Fruit fly (Drosophila melanogaster): ENCODE results near the gene sima.

Gene sima

dm6 chr3R:30098229-30098628, 40.1 kb downstream of the sima start:
- TF ChIP-seq CG34367 (tag; optimal IDR thresholded peaks at IDR 0.05) (no peak), CG9948 (tag; optimal IDR thresholded peaks at IDR 0.05) (no peak), Snoo (tag; optimal IDR thresholded peaks at IDR 0.05) (no peak), CG17806 (tag; optimal IDR thresholded peaks at IDR 0.05) (no peak), fd96Ca (GFP tag; IDR thresholded peaks at IDR 0.05) (no peak), CG4496 (GFP tag; IDR thresholded peaks at IDR 0.05) (no peak)

- no peak for TF ChIP-seq D1 (tag; optimal IDR thresholded peaks at IDR 0.05)
- TF ChIP-seq CG34367 (tag; optimal IDR thresholded peaks at IDR 0.05): no peak
- peak; percentile 44 for TF ChIP-seq Pif1B (GFP tag; optimal IDR thresholded peaks at IDR 0.05)
- no peak for TF ChIP-seq CG10348 (GFP tag; IDR thresholded peaks at IDR 0.05)
- peak; percentile 82; the same call in 1 of the 2 replicates for TF ChIP-seq Ets98B (GFP tag; IDR thresholded peaks at IDR 0.05)
- no peak for TF ChIP-seq Pif1A (GFP tag; optimal IDR thresholded peaks at IDR 0.05)
- no peak for TF ChIP-seq rn (GFP tag; IDR thresholded peaks at IDR 0.05)
- peak; percentile 78 for TF ChIP-seq CG12605 (GFP tag; IDR thresholded peaks at IDR 0.05)
- TF ChIP-seq gl (tag; optimal IDR thresholded peaks at IDR 0.05): no peak
- TF ChIP-seq CG32121 (GFP tag; IDR thresholded peaks at IDR 0.05): peak; percentile 50; the same call in 1 of the 2 replicates
- TF ChIP-seq Snoo (tag; optimal IDR thresholded peaks at IDR 0.05): peak; percentile 47
- peak; percentile 47 for TF ChIP-seq CG13204 (GFP tag; optimal IDR thresholded peaks at IDR 0.05)
- peak; percentile 17 for TF ChIP-seq EcR (GFP tag; optimal IDR thresholded peaks at IDR 0.05)
- TF ChIP-seq CG14655 (GFP tag; optimal IDR thresholded peaks at IDR 0.05): no peak
- TF ChIP-seq CG8301 (tag; optimal IDR thresholded peaks at IDR 0.05): no peak
- peak; percentile 89 for TF ChIP-seq CG4496 (GFP tag; IDR thresholded peaks at IDR 0.05)
- peak; percentile 71 for TF ChIP-seq fd96Ca (GFP tag; IDR thresholded peaks at IDR 0.05)
Observed at dm6 chr3R:30099341-30099871, 41.3 kb downstream of the sima start.

dm6 chr3R:30100325-30100975, 42.3 kb downstream of the sima start:
- TF ChIP-seq CG13204 (GFP tag; optimal IDR thresholded peaks at IDR 0.05): peak; percentile 36
- peak; percentile 12; the same call in 1 of the 2 replicates for TF ChIP-seq CG32121 (GFP tag; IDR thresholded peaks at IDR 0.05)
- peak; percentile 26; the same call in 1 of the 3 replicates for TF ChIP-seq fd96Ca (GFP tag; IDR thresholded peaks at IDR 0.05)
- TF ChIP-seq rn (GFP tag; IDR thresholded peaks at IDR 0.05): 0 out of 2 replicates have a peak, but pooled peaks have one; percentile 30
- TF ChIP-seq gl (tag; optimal IDR thresholded peaks at IDR 0.05): peak; percentile 2
- peak; percentile 9; the same call in 1 of the 3 replicates for TF ChIP-seq CG4496 (GFP tag; IDR thresholded peaks at IDR 0.05)
- no peak for TF ChIP-seq CG14655 (GFP tag; optimal IDR thresholded peaks at IDR 0.05)
- no peak for TF ChIP-seq Pif1A (GFP tag; optimal IDR thresholded peaks at IDR 0.05)
- no peak for TF ChIP-seq CG15710 (tag; optimal IDR thresholded peaks at IDR 0.05)
- TF ChIP-seq CG10348 (GFP tag; IDR thresholded peaks at IDR 0.05): no peak
- TF ChIP-seq CG9948 (tag; optimal IDR thresholded peaks at IDR 0.05): no peak
- no peak for TF ChIP-seq D1 (tag; optimal IDR thresholded peaks at IDR 0.05)
- TF ChIP-seq EcR (GFP tag; optimal IDR thresholded peaks at IDR 0.05): peak; percentile 52

- TF ChIP-seq CG34367 (tag; optimal IDR thresholded peaks at IDR 0.05) (peak; percentile 35), CG15710 (tag; optimal IDR thresholded peaks at IDR 0.05) (peak; percentile 64), D1 (tag; optimal IDR thresholded peaks at IDR 0.05) (peak; percentile 5), CG13204 (GFP tag; optimal IDR thresholded peaks at IDR 0.05) (no peak), Pif1A (GFP tag; optimal IDR thresholded peaks at IDR 0.05) (peak; percentile 14), CG8159 (tag; optimal IDR thresholded peaks at IDR 0.05) (peak; percentile 55), Snoo (tag; optimal IDR thresholded peaks at IDR 0.05) (no peak), CG17806 (tag; optimal IDR thresholded peaks at IDR 0.05) (peak; percentile 14), EcR (GFP tag; optimal IDR thresholded peaks at IDR 0.05) (no peak), Ets98B (GFP tag; IDR thresholded peaks at IDR 0.05) (no peak; the same call in 1 of the 2 replicates), CG4496 (GFP tag; IDR thresholded peaks at IDR 0.05) (no peak), CG12605 (GFP tag; IDR thresholded peaks at IDR 0.05) (no peak), Pif1B (GFP tag; optimal IDR thresholded peaks at IDR 0.05) (no peak), CG8301 (tag; optimal IDR thresholded peaks at IDR 0.05) (peak; percentile 18), CG9948 (tag; optimal IDR thresholded peaks at IDR 0.05) (peak; percentile 32), fd96Ca (GFP tag; IDR thresholded peaks at IDR 0.05) (no peak), rn (GFP tag; IDR thresholded peaks at IDR 0.05) (no peak), CG14655 (GFP tag; optimal IDR thresholded peaks at IDR 0.05) (peak; percentile 46), CG32121 (GFP tag; IDR thresholded peaks at IDR 0.05) (no peak), gl (tag; optimal IDR thresholded peaks at IDR 0.05) (no peak), CG10348 (GFP tag; IDR thresholded peaks at IDR 0.05) (no peak)
Observed at dm6 chr3R:30100976-30101332, 42.8 kb downstream of the sima start.

dm6 chr3R:30101389-30101935, 43.4 kb downstream of the sima start:
- peak; percentile 47 for TF ChIP-seq Ets98B (GFP tag; IDR thresholded peaks at IDR 0.05)
- peak; percentile 72 for TF ChIP-seq CG4496 (GFP tag; IDR thresholded peaks at IDR 0.05)
- no peak for TF ChIP-seq D1 (tag; optimal IDR thresholded peaks at IDR 0.05)
- no peak for TF ChIP-seq CG13204 (GFP tag; optimal IDR thresholded peaks at IDR 0.05)
- no peak for TF ChIP-seq gl (tag; optimal IDR thresholded peaks at IDR 0.05)
- TF ChIP-seq CG17806 (tag; optimal IDR thresholded peaks at IDR 0.05): peak; percentile 27
- no peak for TF ChIP-seq Pif1B (GFP tag; optimal IDR thresholded peaks at IDR 0.05)
- TF ChIP-seq Pif1A (GFP tag; optimal IDR thresholded peaks at IDR 0.05): no peak
- TF ChIP-seq CG15710 (tag; optimal IDR thresholded peaks at IDR 0.05): peak; percentile 46
- peak; percentile 48 for TF ChIP-seq CG34367 (tag; optimal IDR thresholded peaks at IDR 0.05)
- no peak for TF ChIP-seq CG10348 (GFP tag; IDR thresholded peaks at IDR 0.05)
- no peak for TF ChIP-seq fd96Ca (GFP tag; IDR thresholded peaks at IDR 0.05)
- no peak for TF ChIP-seq Snoo (tag; optimal IDR thresholded peaks at IDR 0.05)
- TF ChIP-seq EcR (GFP tag; optimal IDR thresholded peaks at IDR 0.05): peak; percentile 12
- TF ChIP-seq CG8159 (tag; optimal IDR thresholded peaks at IDR 0.05): peak; percentile 39
- TF ChIP-seq CG12605 (GFP tag; IDR thresholded peaks at IDR 0.05): peak; percentile 58; the same call in 1 of the 2 replicates
- TF ChIP-seq CG8301 (tag; optimal IDR thresholded peaks at IDR 0.05): peak; percentile 17
- TF ChIP-seq CG14655 (GFP tag; optimal IDR thresholded peaks at IDR 0.05): peak; percentile 7
- TF ChIP-seq CG32121 (GFP tag; IDR thresholded peaks at IDR 0.05): peak; percentile 36; the same call in 1 of the 2 replicates
- TF ChIP-seq rn (GFP tag; IDR thresholded peaks at IDR 0.05): 0 out of 2 replicates have a peak, but pooled peaks have one; percentile 25
- TF ChIP-seq CG9948 (tag; optimal IDR thresholded peaks at IDR 0.05): peak; percentile 34

Measured in whole organism, pupa.